Fruit fly (Drosophila melanogaster): ENCODE data around the gene alpha4GT1.

- TF ChIP-seq tgo (GFP tag; IDR thresholded peaks at IDR 0.05) = no peak
- no peak for TF ChIP-seq so (GFP tag; IDR thresholded peaks at IDR 0.05)
- TF ChIP-seq Bgb (GFP tag; IDR thresholded peaks at IDR 0.05; ENCODE audit: partially characterized antibody) = no peak
- TF ChIP-seq crp (GFP tag; optimal IDR thresholded peaks at IDR 0.05) = no peak
- no peak for TF ChIP-seq CG15601 (tag; optimal IDR thresholded peaks at IDR 0.05)
- no peak for TF ChIP-seq pan (optimal IDR thresholded peaks at IDR 0.05)
- no peak for TF ChIP-seq pan (GFP tag; optimal IDR thresholded peaks at IDR 0.05 in 1 of 2, IDR thresholded peaks at IDR 0.05 in 1 of 2)
- TF ChIP-seq hth (optimal IDR thresholded peaks at IDR 0.05) = no peak
- no peak for TF ChIP-seq shn (GFP tag; optimal IDR thresholded peaks at IDR 0.05)
- TF ChIP-seq dimm (GFP tag; IDR thresholded peaks at IDR 0.05) = no peak
Measured at dm6 chr2L:2993702-2994101, 29.2 kb downstream of the alpha4GT1 start.

Data from whole organism, embryonic.